Fruit fly (Drosophila melanogaster): Measurements from ENCODE around the gene Ttc1.

Ttc1 gene

DNA sequence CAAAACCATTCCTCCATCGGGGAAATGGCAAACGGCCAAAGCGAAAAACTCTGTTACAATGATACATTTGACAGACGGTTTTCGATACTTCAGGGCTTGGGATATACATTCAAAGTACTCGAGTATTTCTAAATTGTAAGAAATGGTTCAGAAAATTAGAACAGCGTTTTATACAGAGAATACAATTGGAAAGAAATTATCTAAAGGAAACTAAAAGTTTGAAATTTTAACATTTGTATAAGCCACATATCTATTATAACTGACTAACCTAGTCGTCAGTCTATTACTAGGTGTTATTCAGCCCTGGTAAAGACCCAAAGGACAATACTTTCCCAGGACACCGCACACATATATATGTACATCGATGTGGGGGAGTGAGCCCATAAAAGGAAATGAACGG, 33.7 kb upstream of the Ttc1 start (continued):
- no peak for TF ChIP-seq Tbp (GFP tag; optimal IDR thresholded peaks at IDR 0.05)
- TF ChIP-seq Max (GFP tag; optimal IDR thresholded peaks at IDR 0.05), result no peak
- no peak for TF ChIP-seq CG1792 (GFP tag; optimal IDR thresholded peaks at IDR 0.05)
- TF ChIP-seq CG10431 (GFP tag; optimal IDR thresholded peaks at IDR 0.05), result no peak
- TF ChIP-seq slbo (GFP tag; IDR thresholded peaks at IDR 0.05), result no peak
- TF ChIP-seq CG17568 (GFP tag; optimal IDR thresholded peaks at IDR 0.05), result no peak
- peak; percentile 50 for TF ChIP-seq Meics (GFP tag; optimal IDR thresholded peaks at IDR 0.05)
- no peak for TF ChIP-seq ash1 (GFP tag; optimal IDR thresholded peaks at IDR 0.05)
- no peak for TF ChIP-seq Sry-δ (GFP tag; optimal IDR thresholded peaks at IDR 0.05)
- no peak for TF ChIP-seq croc (GFP tag; conservative IDR thresholded peaks at IDR 0.05)
- TF ChIP-seq grn (GFP tag; optimal IDR thresholded peaks at IDR 0.05), result no peak
- no peak for TF ChIP-seq CTCF (GFP tag; optimal IDR thresholded peaks at IDR 0.05)
- TF ChIP-seq ab (GFP tag; optimal IDR thresholded peaks at IDR 0.05), result no peak
- TF ChIP-seq CG10565 (GFP tag; optimal IDR thresholded peaks at IDR 0.05), result no peak
- peak; percentile 64 for TF ChIP-seq CG13894 (tag; optimal IDR thresholded peaks at IDR 0.05)
- no peak for TF ChIP-seq vnd (GFP tag; IDR thresholded peaks at IDR 0.05; ENCODE audit: partially characterized antibody)
- peak; percentile 11 for TF ChIP-seq CG5180 (GFP tag; optimal IDR thresholded peaks at IDR 0.05)
- TF ChIP-seq lilli (GFP tag; optimal IDR thresholded peaks at IDR 0.05), result peak; percentile 3
- TF ChIP-seq CG12391 (tag; optimal IDR thresholded peaks at IDR 0.05), result peak; percentile 40
- no peak for TF ChIP-seq CG7745 (tag; optimal IDR thresholded peaks at IDR 0.05)
- no peak for TF ChIP-seq CG31224 (GFP tag; IDR thresholded peaks at IDR 0.05)
- TF ChIP-seq Lim3 (GFP tag; IDR thresholded peaks at IDR 0.05), result no peak
- no peak for TF ChIP-seq CG7963 (GFP tag; IDR thresholded peaks at IDR 0.05; ENCODE audit: partially characterized antibody)
- TF ChIP-seq Taf1 (GFP tag; IDR thresholded peaks at IDR 0.05), result no peak
- TF ChIP-seq CG17912 (GFP tag; optimal IDR thresholded peaks at IDR 0.05), result no peak
- no peak for TF ChIP-seq Dfd (GFP tag; optimal IDR thresholded peaks at IDR 0.05)
- no peak for TF ChIP-seq peb (GFP tag; IDR thresholded peaks at IDR 0.05)
- TF ChIP-seq CG6689 (GFP tag; IDR thresholded peaks at IDR 0.05), result peak; percentile 36; the same call in 1 of the 2 replicates
- no peak for TF ChIP-seq Hr39 (optimal IDR thresholded peaks at IDR 0.05)
- no peak for TF ChIP-seq CG11723 (GFP tag; optimal IDR thresholded peaks at IDR 0.05)
- TF ChIP-seq cad (GFP tag; optimal IDR thresholded peaks at IDR 0.05), result no peak
- no peak for TF ChIP-seq caup (GFP tag; optimal IDR thresholded peaks at IDR 0.05; ENCODE audit: severe bottlenecking)
- no peak for TF ChIP-seq eyg (GFP tag; optimal IDR thresholded peaks at IDR 0.05)
- no peak for TF ChIP-seq dan (GFP tag; IDR thresholded peaks at IDR 0.05)
- TF ChIP-seq Scr (GFP tag; IDR thresholded peaks at IDR 0.05; ENCODE audit: partially characterized antibody), result no peak
- no peak for TF ChIP-seq CG13123 (GFP tag; optimal IDR thresholded peaks at IDR 0.05)
- TF ChIP-seq Sox100B (GFP tag; optimal IDR thresholded peaks at IDR 0.05), result no peak
- TF ChIP-seq run (tag; optimal IDR thresholded peaks at IDR 0.05), result no peak
- TF ChIP-seq gro (GFP tag; optimal IDR thresholded peaks at IDR 0.05), result no peak
- TF ChIP-seq Spps (tag; optimal IDR thresholded peaks at IDR 0.05), result no peak
- TF ChIP-seq h (optimal IDR thresholded peaks at IDR 0.05), result no peak
- no peak for TF ChIP-seq ci (GFP tag; IDR thresholded peaks at IDR 0.05)
- TF ChIP-seq CG15514 (GFP tag; optimal IDR thresholded peaks at IDR 0.05), result no peak
- no peak for TF ChIP-seq zfh1 (GFP tag; IDR thresholded peaks at IDR 0.05)
- TF ChIP-seq emc (GFP tag; optimal IDR thresholded peaks at IDR 0.05), result no peak
- TF ChIP-seq br (optimal IDR thresholded peaks at IDR 0.05), result no peak
- TF ChIP-seq CG16813 (GFP tag; IDR thresholded peaks at IDR 0.05; ENCODE audit: partially characterized antibody), result no peak
- TF ChIP-seq Dad (GFP tag; optimal IDR thresholded peaks at IDR 0.05), result no peak
- TF ChIP-seq HLH4C (GFP tag; IDR thresholded peaks at IDR 0.05; ENCODE audit: partially characterized antibody), result no peak
- no peak for TF ChIP-seq wek (GFP tag; optimal IDR thresholded peaks at IDR 0.05)
- no peak for TF ChIP-seq Lpt (GFP tag; optimal IDR thresholded peaks at IDR 0.05)
- peak; percentile 31 for TF ChIP-seq CG2712 (tag; optimal IDR thresholded peaks at IDR 0.05)
- no peak for TF ChIP-seq ttk (GFP tag; IDR thresholded peaks at IDR 0.05)
- peak; percentile 71 for TF ChIP-seq CG7928 (GFP tag; optimal IDR thresholded peaks at IDR 0.05)

All from whole organism, embryonic.